Fruit fly (Drosophila melanogaster) whole organism, adult: ENCODE results near the gene CG11367.
"Not testable (repeated sequence)": the region's sequence is repeated elsewhere in the genome, so short reads cannot be mapped to it uniquely, and the experiment has no call there.

Experiments
- CG11617 ChIP-seq: fragments of 200-800 bp; sonication (Bioruptor generic); optimal IDR thresholded peaks from 2 replicates; lab custom pipeline; 2017; ENCODE audit warnings: mild to moderate bottlenecking, missing biosample characterization, missing genetic modification reagents, missing genetic modification characterization
- CG12768 ChIP-seq: fragments of 200-800 bp; sonication (Bioruptor generic); optimal IDR thresholded peaks from 2 replicates; lab custom pipeline; 2017; ENCODE audit warnings: missing biosample characterization, missing genetic modification characterization, mild to moderate bottlenecking, moderate library complexity, missing genetic modification reagents
- CG14711 ChIP-seq: fragments of 200-800 bp; sonication (Bioruptor generic); optimal IDR thresholded peaks from 2 replicates; lab custom pipeline; 2018; ENCODE audit warnings: missing biosample characterization, mild to moderate bottlenecking, missing genetic modification characterization, moderate library complexity
- CG1620 ChIP-seq: fragments of 200-800 bp; sonication (Bioruptor generic); optimal IDR thresholded peaks from 2 replicates; lab custom pipeline; 2016; ENCODE audit warnings: missing biosample characterization, missing genetic modification characterization
- CG33017 ChIP-seq: fragments of 200-800 bp; sonication (Bioruptor generic); optimal IDR thresholded peaks from 2 replicates; lab custom pipeline; 2018; ENCODE audit warnings: missing biosample characterization, mild to moderate bottlenecking, missing genetic modification characterization, moderate library complexity
- CG5204 ChIP-seq: fragments of 200-800 bp; sonication (Bioruptor generic); optimal IDR thresholded peaks from 2 replicates; lab custom pipeline; 2016; ENCODE audit warnings: missing biosample characterization, missing genetic modification characterization
- CG7045 ChIP-seq: fragments of 200-800 bp; sonication (Bioruptor generic); optimal IDR thresholded peaks from 2 replicates; lab custom pipeline; 2017; ENCODE audit warnings: missing biosample characterization, mild to moderate bottlenecking, missing genetic modification characterization
- CG7101 ChIP-seq: fragments of 200-800 bp; sonication (Bioruptor generic); optimal IDR thresholded peaks from 2 replicates; lab custom pipeline; 2018; ENCODE audit warnings: missing biosample characterization, mild to moderate bottlenecking, missing genetic modification characterization, moderate library complexity
- Clk ChIP-seq: fragments of 200-800 bp; sonication (Bioruptor generic); optimal IDR thresholded peaks from 2 replicates; lab custom pipeline; 2017; ENCODE audit warnings: missing biosample characterization, missing genetic modification characterization
- Crg-1 ChIP-seq: fragments of 200-800 bp; sonication (Bioruptor generic); optimal IDR thresholded peaks from 2 replicates; lab custom pipeline; 2016; ENCODE audit warnings: missing biosample characterization, missing genetic modification characterization
- Hr96 ChIP-seq: fragments of 200-800 bp; sonication (Bioruptor generic); optimal IDR thresholded peaks from 2 replicates; lab custom pipeline; 2016; ENCODE audit warnings: missing biosample characterization, missing genetic modification characterization
- Mnt ChIP-seq: fragments of 200-800 bp; sonication (Bioruptor generic); optimal IDR thresholded peaks from 2 replicates; lab custom pipeline; 2016; ENCODE audit warnings: missing biosample characterization, mild to moderate bottlenecking, missing genetic modification characterization
- bab1 ChIP-seq: fragments of 200-800 bp; sonication (Bioruptor generic); optimal IDR thresholded peaks from 3 replicates; lab custom pipeline; 2019; ENCODE audit warnings: missing biosample characterization, mild to moderate bottlenecking, missing genetic modification characterization, moderate library complexity
- cic ChIP-seq: fragments of 200-800 bp; sonication (Bioruptor generic); optimal IDR thresholded peaks from 2 replicates; lab custom pipeline; 2017; ENCODE audit warnings: missing biosample characterization, mild to moderate bottlenecking, missing genetic modification characterization, moderate library complexity
- cnc ChIP-seq, 2 experiments: fragments of >200 bp; optimal IDR thresholded peaks; 2 replicates each; lab custom pipeline; 2017
- kay ChIP-seq: fragments of 200-800 bp; sonication (Bioruptor generic); peaks from one replicate; lab custom pipeline; 2016; ENCODE audit warnings: missing biosample characterization, missing genetic modification characterization, borderline replicate concordance
- ovo ChIP-seq: fragments of 200-800 bp; sonication (Bioruptor generic); optimal IDR thresholded peaks from 2 replicates; lab custom pipeline; 2016; ENCODE audit warnings: missing biosample characterization, missing genetic modification characterization
- pad ChIP-seq: fragments of 200-800 bp; sonication (Bioruptor generic); optimal IDR thresholded peaks from 3 replicates; lab custom pipeline; 2017; ENCODE audit warnings: missing biosample characterization, missing genetic modification characterization, mild to moderate bottlenecking, moderate library complexity, missing genetic modification reagents
- tj ChIP-seq: fragments of 200-800 bp; sonication (Bioruptor generic); optimal IDR thresholded peaks from 3 replicates; lab custom pipeline; 2017; ENCODE audit warnings: missing biosample characterization, mild to moderate bottlenecking, missing genetic modification characterization, moderate library complexity
- toe ChIP-seq: fragments of 200-800 bp; sonication (Bioruptor generic); optimal IDR thresholded peaks from 2 replicates; lab custom pipeline; 2016; ENCODE audit warnings: missing biosample characterization, missing genetic modification characterization

Gene CG11367

dm6 chr3L:22727739-22728335 is at the start of gene CG11367, which contains the start of gene CG14450:
TSS of gene CG11367 (plus strand) at chr3L:22728111.
TSS of gene CG14450 (minus strand) at chr3L:22727789.
- TF ChIP-seq CG14711 (tag; lab: Kevin White, UChicago) (peak; percentile 26), bab1 (GFP tag; lab: Kevin White, UChicago) (peak; percentile 34), tj (GFP tag; lab: Kevin White, UChicago) (no peak), CG12768 (GFP tag; lab: Kevin White, UChicago) (peak; percentile 19), CG5204 (GFP tag; lab: Kevin White, UChicago) (peak; percentile 15), CG33017 (tag; lab: Kevin White, UChicago) (peak; percentile 19), CG11617 (GFP tag; lab: Kevin White, UChicago) (peak; percentile 2), CG7045 (no peak), ovo (GFP tag; lab: Kevin White, UChicago) (peak; percentile 16), cnc (optimal IDR thresholded peaks at IDR 0.05; lab: Kevin White, UChicago) (no peak), cic (GFP tag; lab: Kevin White, UChicago) (peak; percentile 40)

DNA sequence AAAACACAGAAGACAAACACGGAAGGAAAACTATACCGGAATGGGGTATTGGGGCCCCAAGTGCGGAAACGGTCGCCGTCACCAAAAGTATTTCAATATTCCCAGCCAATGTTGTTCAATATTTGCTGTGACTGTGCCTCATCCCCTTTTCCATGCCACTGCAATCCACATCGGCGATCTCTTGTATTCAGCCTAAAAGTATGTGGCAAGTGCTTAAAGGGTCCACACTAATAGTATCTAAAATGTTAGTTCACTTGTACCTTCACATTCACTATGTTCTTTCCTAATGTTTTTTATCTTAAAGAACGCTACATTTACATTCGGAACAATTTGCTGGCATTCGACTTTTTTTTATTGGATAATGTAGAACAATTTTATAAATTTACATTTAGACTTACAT is 47.0 kb upstream of the CG11367 start:
- TF ChIP-seq CG7045: no peak
- no peak for TF ChIP-seq cic (GFP tag; lab: Kevin White, UChicago)
- no peak for TF ChIP-seq bab1 (GFP tag; lab: Kevin White, UChicago)
- no peak for TF ChIP-seq CG33017 (tag; lab: Kevin White, UChicago)
- TF ChIP-seq CG11617 (GFP tag; lab: Kevin White, UChicago): no peak
- no peak for TF ChIP-seq Mnt (GFP tag; lab: Kevin White, UChicago)
- no peak for TF ChIP-seq CG5204 (GFP tag; lab: Kevin White, UChicago)
- no peak for TF ChIP-seq CG7101
- TF ChIP-seq CG12768 (GFP tag; lab: Kevin White, UChicago): no peak
- no peak for TF ChIP-seq CG1620 (GFP tag; lab: Kevin White, UChicago)

DNA sequence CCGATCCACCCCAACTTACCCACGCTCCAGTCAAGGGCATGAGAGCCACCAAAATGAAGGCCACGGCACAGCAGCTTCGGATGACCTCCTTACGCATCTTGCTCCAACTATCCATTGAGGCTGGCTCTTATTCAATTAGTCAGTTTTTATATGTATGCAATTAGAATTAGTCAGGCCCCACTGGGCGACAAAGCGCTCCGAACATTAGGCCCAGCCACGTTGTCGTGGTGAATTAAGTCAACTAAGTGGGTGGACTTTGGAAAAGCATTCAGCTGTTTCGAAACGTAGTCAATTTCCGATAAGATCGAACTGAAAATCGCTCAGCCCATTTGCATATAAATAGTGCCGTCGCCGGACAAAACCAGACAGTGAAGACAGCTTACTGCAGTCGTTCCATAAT is 40.9 kb upstream of the CG11367 start, which contains the start of the genes CG14455 and CG14456:
Gene CG14455, minus strand, starts transcription at position 101 of the 400 bp plus-strand sequence.
Gene CG14456, plus strand, starts transcription at position 236 of the 400 bp plus-strand sequence.
- TF ChIP-seq CG7101 (no peak), pad (no peak), CG11617 (GFP tag; lab: Kevin White, UChicago) (no peak), kay (no peak), CG14711 (tag; lab: Kevin White, UChicago) (no peak), tj (GFP tag; lab: Kevin White, UChicago) (no peak), CG7045 (no peak), CG33017 (tag; lab: Kevin White, UChicago) (no peak), bab1 (GFP tag; lab: Kevin White, UChicago) (no peak), Clk (GFP tag; lab: Kevin White, UChicago) (no peak), toe (GFP tag; lab: Kevin White, UChicago) (no peak), Mnt (GFP tag; lab: Kevin White, UChicago) (no peak), CG1620 (GFP tag; lab: Kevin White, UChicago) (no peak), cnc (optimal IDR thresholded peaks at IDR 0.05; lab: Kevin White, UChicago) (no peak), ovo (GFP tag; lab: Kevin White, UChicago) (no peak), cic (GFP tag; lab: Kevin White, UChicago) (no peak), CG5204 (GFP tag; lab: Kevin White, UChicago) (no peak), CG12768 (GFP tag; lab: Kevin White, UChicago) (no peak), Hr96 (GFP tag; lab: Kevin White, UChicago) (no peak)

DNA sequence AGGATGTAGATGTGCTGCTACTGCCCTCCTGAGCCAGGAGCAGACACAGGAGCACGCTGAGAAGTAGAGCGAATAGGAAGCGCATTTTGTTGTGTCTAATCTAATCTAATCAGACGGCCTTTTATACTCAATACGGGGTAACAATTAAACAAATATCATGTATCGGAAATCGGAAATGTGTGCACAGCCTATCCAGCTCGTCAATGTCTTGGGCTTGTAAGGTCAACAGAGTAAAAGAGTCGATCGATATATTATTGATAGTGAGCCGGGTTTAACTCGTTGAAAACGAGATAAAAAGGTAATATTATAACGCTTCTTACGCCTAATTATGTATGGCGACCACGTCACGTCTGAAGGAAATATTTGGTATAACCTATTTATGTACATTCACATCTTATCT is 35.5 kb upstream of the CG11367 start, which contains the start of gene CG14454:
Gene CG14454, minus strand, starts transcription at position 101 of the 400 bp plus-strand sequence.
- not testable (repeated sequence) for TF ChIP-seq Crg-1, Hr96, CG1620 (GFP tag; lab: Kevin White, UChicago)

dm6 chr3L:22693712-22694111 is 34.2 kb upstream of the CG11367 start, which contains the start of the genes CG12546 and CG14453:
TSS of gene CG12546 (minus strand) at chr3L:22693812.
TSS of gene CG14453 (plus strand) at chr3L:22694083.
- TF ChIP-seq CG1620 (GFP tag; lab: Kevin White, UChicago) (no peak), CG7045 (no peak), Clk (GFP tag; lab: Kevin White, UChicago) (no peak), pad (no peak), Crg-1 (GFP tag; lab: Kevin White, UChicago) (no peak), cnc (optimal IDR thresholded peaks at IDR 0.05; lab: Kevin White, UChicago) (no peak), CG11617 (GFP tag; lab: Kevin White, UChicago) (no peak), CG12768 (GFP tag; lab: Kevin White, UChicago) (no peak), toe (GFP tag; lab: Kevin White, UChicago) (no peak), ovo (GFP tag; lab: Kevin White, UChicago) (no peak), kay (no peak), CG7101 (no peak), bab1 (GFP tag; lab: Kevin White, UChicago) (no peak), tj (GFP tag; lab: Kevin White, UChicago) (no peak), CG33017 (tag; lab: Kevin White, UChicago) (no peak), CG14711 (tag; lab: Kevin White, UChicago) (no peak), CG5204 (GFP tag; lab: Kevin White, UChicago) (no peak)

dm6 chr3L:22695653-22696052 is 32.3 kb upstream of the CG11367 start, which contains the start of gene CG14452:
TSS of gene CG14452 (plus strand) at chr3L:22695953.
- TF ChIP-seq Hr96 (GFP tag; lab: Kevin White, UChicago) (no peak), tj (GFP tag; lab: Kevin White, UChicago) (no peak), cic (GFP tag; lab: Kevin White, UChicago) (no peak), CG11617 (GFP tag; lab: Kevin White, UChicago) (no peak), toe (GFP tag; lab: Kevin White, UChicago) (no peak), CG1620 (GFP tag; lab: Kevin White, UChicago) (no peak), Mnt (GFP tag; lab: Kevin White, UChicago) (no peak), CG5204 (GFP tag; lab: Kevin White, UChicago) (no peak), pad (no peak), Crg-1 (GFP tag; lab: Kevin White, UChicago) (no peak), CG33017 (tag; lab: Kevin White, UChicago) (no peak), CG12768 (GFP tag; lab: Kevin White, UChicago) (no peak), Clk (GFP tag; lab: Kevin White, UChicago) (no peak), kay (no peak), ovo (GFP tag; lab: Kevin White, UChicago) (no peak), cnc (optimal IDR thresholded peaks at IDR 0.05; lab: Kevin White, UChicago) (no peak), CG7045 (no peak), bab1 (GFP tag; lab: Kevin White, UChicago) (no peak), CG7101 (no peak), CG14711 (tag; lab: Kevin White, UChicago) (no peak)
